Fruit fly (Drosophila melanogaster): ENCODE data around the gene CG18094.
A peak's percentile ranks its signal among the peaks of the same experiment; 100 is the strongest.

The CG18094 gene

DNA sequence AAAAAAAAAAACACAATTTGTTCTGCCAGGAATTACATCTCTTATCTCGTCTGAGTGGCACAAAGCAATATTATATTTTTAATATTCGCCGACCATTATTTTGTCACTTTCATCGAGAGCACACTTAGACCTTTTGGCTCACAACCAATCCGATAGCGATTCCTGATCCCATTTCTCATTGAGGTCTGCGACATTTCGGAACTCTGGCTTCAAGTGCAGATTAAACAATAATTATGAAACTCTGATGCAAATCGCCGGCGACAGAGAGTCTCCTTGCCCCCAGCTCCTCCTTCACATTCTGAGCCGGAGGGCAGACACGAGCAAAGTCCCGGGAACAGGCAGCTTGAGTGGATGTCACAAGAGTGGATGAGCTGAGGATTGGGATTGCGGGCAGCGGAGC lies 21.0 kb upstream of the CG18094 start:
- TF ChIP-seq CG7368 (GFP tag; optimal IDR thresholded peaks at IDR 0.05) = no peak
- no peak for TF ChIP-seq CG6808 (GFP tag; optimal IDR thresholded peaks at IDR 0.05)
- TF ChIP-seq vri (GFP tag; optimal IDR thresholded peaks at IDR 0.05) = peak; percentile 34
- TF ChIP-seq svp (GFP tag) = peak; percentile 99
- TF ChIP-seq fkh (GFP tag; optimal IDR thresholded peaks at IDR 0.05) = no peak

DNA sequence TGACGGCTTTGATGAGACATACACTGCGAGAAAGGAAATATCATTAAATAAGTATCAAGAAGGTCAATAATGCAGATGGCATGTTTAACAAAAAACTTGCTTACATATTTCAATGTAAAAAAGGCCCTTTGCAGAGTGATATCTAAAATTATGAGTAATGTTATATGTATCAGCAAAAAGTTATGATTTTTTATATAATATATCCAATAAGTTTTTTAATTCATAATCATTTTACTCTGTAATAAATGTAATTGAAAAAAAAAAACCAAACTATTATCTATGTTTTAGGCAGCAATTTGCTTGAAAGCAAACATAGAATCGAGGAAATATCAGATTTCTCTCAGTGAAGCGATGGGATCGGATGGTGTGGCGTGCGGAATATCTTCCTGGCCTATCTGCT lies 20.3 kb upstream of the CG18094 start:
- no peak for TF ChIP-seq cyc (GFP tag; optimal IDR thresholded peaks at IDR 0.05)
- peak; percentile 0 for TF ChIP-seq acj6 (GFP tag; optimal IDR thresholded peaks at IDR 0.05)
- TF ChIP-seq CG10631 (GFP tag; optimal IDR thresholded peaks at IDR 0.05) = peak; percentile 14
- TF ChIP-seq achi (GFP tag; optimal IDR thresholded peaks at IDR 0.05) = peak; percentile 16

DNA sequence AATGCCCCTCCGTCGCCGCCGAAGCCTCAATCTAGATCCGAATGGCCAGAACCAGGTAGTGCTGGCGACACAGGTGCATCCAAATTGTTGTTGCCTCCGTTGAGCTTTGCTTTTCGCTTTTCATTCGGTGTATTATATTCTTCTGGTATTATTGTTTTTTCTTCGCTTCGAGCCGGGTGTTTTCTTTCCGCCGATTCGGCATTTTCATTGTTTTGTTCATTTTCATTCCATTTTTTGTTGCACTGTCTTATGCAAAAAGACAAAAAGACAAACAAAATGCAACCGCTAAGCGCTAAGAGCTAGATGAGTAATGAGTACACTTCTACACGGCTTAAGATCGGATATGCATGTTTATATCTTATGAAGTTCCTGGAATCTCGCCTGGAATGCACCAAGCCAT lies 17.8 kb upstream of the CG18094 start:
- no peak for TF ChIP-seq Eip78C (GFP tag)
- TF ChIP-seq CG1621 (tag; optimal IDR thresholded peaks at IDR 0.05) = no peak
- TF ChIP-seq Hr4 (GFP tag; optimal IDR thresholded peaks at IDR 0.05) = no peak
- TF ChIP-seq net (GFP tag; optimal IDR thresholded peaks at IDR 0.05) = no peak
- TF ChIP-seq CG8632 (GFP tag; optimal IDR thresholded peaks at IDR 0.05) = no peak
- no peak for TF ChIP-seq CG10631 (GFP tag; optimal IDR thresholded peaks at IDR 0.05)
- no peak for TF ChIP-seq CG11294 (GFP tag; IDR thresholded peaks at IDR 0.05)
- no peak for TF ChIP-seq CG6854 (GFP tag; optimal IDR thresholded peaks at IDR 0.05)
- no peak for TF ChIP-seq CG8119 (GFP tag; IDR thresholded peaks at IDR 0.05)
- no peak for TF ChIP-seq CG11762 (GFP tag; optimal IDR thresholded peaks at IDR 0.05; ENCODE audit: insufficient read depth)
- no peak for TF ChIP-seq lz (GFP tag; optimal IDR thresholded peaks at IDR 0.05)
- TF ChIP-seq Met (GFP tag; optimal IDR thresholded peaks at IDR 0.05) = no peak
- no peak for TF ChIP-seq CG6163 (GFP tag; IDR thresholded peaks at IDR 0.05)
- TF ChIP-seq vri (GFP tag; optimal IDR thresholded peaks at IDR 0.05) = no peak
- no peak for TF ChIP-seq Eip93F (GFP tag; optimal IDR thresholded peaks at IDR 0.05)
- no peak for TF ChIP-seq fkh (GFP tag; optimal IDR thresholded peaks at IDR 0.05)
- no peak for TF ChIP-seq Lpt (GFP tag; optimal IDR thresholded peaks at IDR 0.05)
- TF ChIP-seq dsx (GFP tag; optimal IDR thresholded peaks at IDR 0.05; ENCODE audit: poor library complexity, severe bottlenecking) = no peak

DNA sequence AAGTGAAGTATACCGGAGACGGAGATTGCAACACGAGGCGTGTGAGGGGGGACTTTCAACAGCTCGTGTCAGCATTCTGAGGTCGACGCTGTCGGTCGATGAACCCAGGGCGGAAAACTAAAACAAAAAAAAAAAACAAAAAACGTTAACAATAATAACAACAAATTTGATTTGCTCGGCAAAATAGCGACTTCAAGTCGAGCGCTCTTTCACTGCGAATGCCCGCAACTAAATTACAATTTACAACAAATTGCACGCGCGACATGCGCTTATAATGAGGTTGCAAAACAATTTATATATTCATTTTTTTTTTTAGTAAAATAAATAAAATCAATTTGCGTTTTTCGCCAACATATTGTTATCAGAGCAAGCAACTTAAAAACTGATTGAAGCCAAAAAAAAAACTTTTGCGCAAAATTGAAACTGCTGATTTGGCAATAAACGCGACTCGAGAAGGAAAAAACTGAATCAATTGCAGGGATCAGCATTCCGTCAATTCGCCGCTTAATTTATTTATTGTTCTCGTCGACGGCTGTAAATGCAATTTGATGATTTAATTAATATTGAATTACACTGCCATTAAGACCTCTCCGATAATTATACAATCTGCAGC lies 16.6 kb upstream of the CG18094 start:
- TF ChIP-seq fd59A (GFP tag; optimal IDR thresholded peaks at IDR 0.05) (no peak), CG6276 (GFP tag; optimal IDR thresholded peaks at IDR 0.05) (no peak), svp (GFP tag) (peak; percentile 59), esn (GFP tag; optimal IDR thresholded peaks at IDR 0.05) (no peak), CG11902 (GFP tag; optimal IDR thresholded peaks at IDR 0.05) (no peak), CG9139 (GFP tag; optimal IDR thresholded peaks at IDR 0.05) (no peak)

DNA sequence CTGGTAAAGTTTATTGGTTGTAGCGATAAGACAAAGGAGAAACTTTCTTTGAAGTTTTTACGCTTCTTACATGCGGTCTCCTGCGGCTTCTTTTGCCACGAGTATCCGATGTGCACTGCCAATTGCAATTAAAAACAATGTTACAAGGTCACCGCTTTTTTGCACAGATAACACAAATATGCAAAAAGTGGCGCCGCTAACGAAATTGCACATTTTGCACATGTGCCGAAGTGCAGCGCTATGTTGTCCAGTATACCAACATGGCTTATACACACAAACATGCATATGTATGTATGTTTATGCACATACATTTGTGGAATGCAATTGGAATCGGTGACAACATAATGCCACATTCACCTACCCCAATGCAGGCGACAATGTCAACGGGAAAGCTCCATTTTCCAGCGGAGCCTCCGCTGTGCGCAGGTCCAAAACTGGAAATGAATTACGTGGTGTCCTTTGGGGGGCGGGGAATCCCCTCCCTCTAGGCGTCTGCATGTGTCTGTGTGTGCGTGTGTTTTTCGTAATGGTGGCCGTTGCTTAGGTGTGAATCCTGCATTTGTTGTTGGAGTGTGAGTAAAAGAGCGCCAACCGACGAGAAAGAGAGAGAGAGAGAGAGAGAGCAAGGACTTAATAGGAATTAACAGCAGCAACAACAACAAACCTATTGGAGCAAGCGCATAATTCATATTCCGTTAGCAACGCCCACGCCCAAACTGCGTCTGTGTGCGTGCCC lies 10.6 kb upstream of the CG18094 start:
- TF ChIP-seq svp (GFP tag) (peak; percentile 45), CG3919 (GFP tag; optimal IDR thresholded peaks at IDR 0.05) (no peak), salr (GFP tag; optimal IDR thresholded peaks at IDR 0.05) (no peak)
